Fruit fly (Drosophila melanogaster): ENCODE results near the gene CG32148.

The CG32148 gene

dm6 chr3L:15034061-15034713, 10.9 kb downstream of the CG32148 start:
- TF ChIP-seq CTCF (optimal IDR thresholded peaks at IDR 0.05) (no peak), CG8478 (optimal IDR thresholded peaks at IDR 0.05) (no peak)

- TF ChIP-seq CTCF (optimal IDR thresholded peaks at IDR 0.05) (no peak), CG8478 (optimal IDR thresholded peaks at IDR 0.05) (no peak)
Observed at dm6 chr3L:15034714-15035076, 11.4 kb downstream of the CG32148 start.

dm6 chr3L:15035585-15035984, 12.3 kb downstream of the CG32148 start:
- TF ChIP-seq CG8478 (optimal IDR thresholded peaks at IDR 0.05) (no peak), CTCF (optimal IDR thresholded peaks at IDR 0.05) (no peak)

- TF ChIP-seq CG8478 (optimal IDR thresholded peaks at IDR 0.05) (no peak), CTCF (optimal IDR thresholded peaks at IDR 0.05) (no peak)
Observed at dm6 chr3L:15039510-15039909, 16.2 kb downstream of the CG32148 start.

- TF ChIP-seq CG8478 (optimal IDR thresholded peaks at IDR 0.05), result no peak
- no peak for TF ChIP-seq CTCF (optimal IDR thresholded peaks at IDR 0.05)
Observed at dm6 chr3L:15040329-15040886, 17.1 kb downstream of the CG32148 start.

dm6 chr3L:15042470-15042869, 19.2 kb downstream of the CG32148 start, which contains the start of gene Rpn12R:
Gene Rpn12R, minus strand, starts transcription at chr3L:15042570.
- TF ChIP-seq CTCF (optimal IDR thresholded peaks at IDR 0.05) (no peak), CG8478 (optimal IDR thresholded peaks at IDR 0.05) (no peak)

- TF ChIP-seq CTCF (optimal IDR thresholded peaks at IDR 0.05) (no peak), CG8478 (optimal IDR thresholded peaks at IDR 0.05) (no peak)
Observed at dm6 chr3L:15043465-15043864, 20.2 kb downstream of the CG32148 start.

- no peak for TF ChIP-seq CTCF (optimal IDR thresholded peaks at IDR 0.05)
- no peak for TF ChIP-seq CG8478 (optimal IDR thresholded peaks at IDR 0.05)
Observed at dm6 chr3L:15043874-15044336, 20.6 kb downstream of the CG32148 start, which contains the start of gene ind. Gene ind, minus strand, starts transcription at chr3L:15043924.

- TF ChIP-seq CTCF (optimal IDR thresholded peaks at IDR 0.05) (no peak), CG8478 (optimal IDR thresholded peaks at IDR 0.05) (no peak)
Observed at dm6 chr3L:15045114-15045513, 21.8 kb downstream of the CG32148 start.

- TF ChIP-seq CG8478 (optimal IDR thresholded peaks at IDR 0.05), result no peak
- no peak for TF ChIP-seq CTCF (optimal IDR thresholded peaks at IDR 0.05)
Observed at dm6 chr3L:15047606-15048005, 24.3 kb downstream of the CG32148 start.

- TF ChIP-seq CG8478 (optimal IDR thresholded peaks at IDR 0.05) (no peak), CTCF (optimal IDR thresholded peaks at IDR 0.05) (peak; percentile 84 to 90)
Observed at dm6 chr3L:15048091-15048490, 24.8 kb downstream of the CG32148 start.

dm6 chr3L:15049395-15049794, 26.1 kb downstream of the CG32148 start, which contains the start of gene CG43678:
Gene CG43678, minus strand, starts transcription at chr3L:15049495.
- TF ChIP-seq CTCF (optimal IDR thresholded peaks at IDR 0.05) (no peak), CG8478 (optimal IDR thresholded peaks at IDR 0.05) (no peak)

dm6 chr3L:15050109-15050508, 26.8 kb downstream of the CG32148 start, which contains the start of gene CG18581:
Gene CG18581, minus strand, starts transcription at chr3L:15050209.
- TF ChIP-seq CG8478 (optimal IDR thresholded peaks at IDR 0.05), result no peak
- TF ChIP-seq CTCF (optimal IDR thresholded peaks at IDR 0.05), result no peak

- TF ChIP-seq CTCF (optimal IDR thresholded peaks at IDR 0.05), result no peak
- TF ChIP-seq CG8478 (optimal IDR thresholded peaks at IDR 0.05), result no peak
Observed at dm6 chr3L:15050706-15051105, 27.4 kb downstream of the CG32148 start, which contains the start of gene CG12310. Gene CG12310, minus strand, starts transcription at chr3L:15050806.

- TF ChIP-seq CG8478 (optimal IDR thresholded peaks at IDR 0.05) (no peak), CTCF (optimal IDR thresholded peaks at IDR 0.05) (no peak)
Observed at dm6 chr3L:15051325-15051724, 28.0 kb downstream of the CG32148 start, which contains the start of gene CG43679. Gene CG43679, minus strand, starts transcription at chr3L:15051425.

dm6 chr3L:15052390-15052789, 29.1 kb downstream of the CG32148 start, which contains the start of gene CG13461:
Gene CG13461, minus strand, starts transcription at chr3L:15052490.
- TF ChIP-seq CG8478 (optimal IDR thresholded peaks at IDR 0.05), result no peak
- TF ChIP-seq CTCF (optimal IDR thresholded peaks at IDR 0.05), result no peak
